Worm (Caenorhabditis elegans) whole organism, mixed stage, embryonic: ENCODE data around the gene pycr-4.

ENCODE experiments used
- elt-1 ChIP-seq: sonication (generic microtip); optimal IDR thresholded peaks from 2 replicates; lab custom pipeline; 2017; ENCODE audit warnings: missing genetic modification characterization, mild to moderate bottlenecking, missing compliant biosample characterization, antibody characterized with exemption, moderate library complexity, borderline replicate concordance; ENCODE audit not compliant: insufficient read depth
- lin-13 ChIP-seq: fragments of 150-350 bp; optimal IDR thresholded peaks from 2 replicates; lab custom pipeline; 2014; ENCODE audit warnings: missing biosample characterization, missing genetic modification characterization
- lsy-2 ChIP-seq: fragments of 150-350 bp; optimal IDR thresholded peaks from 2 replicates; lab custom pipeline; 2014; ENCODE audit warnings: missing biosample characterization, missing genetic modification characterization
- nhr-237 ChIP-seq: fragments of 150-350 bp; optimal IDR thresholded peaks from 2 replicates; lab custom pipeline; 2014; ENCODE audit warnings: missing biosample characterization, missing genetic modification characterization
- zip-8 ChIP-seq: fragments of 150-350 bp; optimal IDR thresholded peaks from 2 replicates; lab custom pipeline; 2014; ENCODE audit warnings: missing biosample characterization, missing genetic modification characterization

DNA sequence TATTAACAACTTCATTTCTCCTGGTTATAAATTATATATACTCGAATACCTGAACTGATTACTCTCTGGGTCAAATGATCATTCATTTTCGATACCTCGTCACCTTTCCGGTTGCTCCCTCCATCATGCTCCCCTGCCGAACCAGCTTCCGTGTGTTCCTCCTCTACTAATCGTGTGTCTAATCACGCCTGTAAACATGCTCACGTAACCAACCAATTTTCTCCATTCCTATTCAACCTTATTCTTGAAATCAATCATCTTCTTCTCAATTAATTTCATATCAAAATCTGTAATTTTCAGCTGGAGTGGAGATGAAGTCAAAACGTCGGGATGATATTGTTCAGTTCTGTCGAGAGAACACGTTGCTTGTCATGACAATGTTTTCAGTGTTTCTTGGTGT is 26.2 kb upstream of the pycr-4 start, which contains the start of gene glt-6:
- TF ChIP-seq nhr-237 (no peak), elt-1 (no peak), lsy-2 (no peak), lin-13 (tag; lab: Kevin White, UChicago) (no peak), zip-8 (tag; lab: Kevin White, UChicago) (no peak)
